In genomic region chrX:9685568-9686413, dm6 we compare ENCODE assay signal across 2 fruit fly cellular contexts.
TF ChIP-seq lines count a peak whose summit lies in the region.

No protein-coding gene starts in this region.

TF ChIP-seq in whole organism, embryonic, 481 proteins besides CTCF, POLR2A, EP300 and RAD21 (continued from another document and continues in another):
- TF ChIP-seq chn (GFP tag; optimal IDR thresholded peaks at IDR 0.05; lab: Kevin White, UChicago), result peak; percentile 34
- peak; percentile 24 for TF ChIP-seq eyg (GFP tag; optimal IDR thresholded peaks at IDR 0.05; lab: Kevin White, UChicago)
- TF ChIP-seq ken (GFP tag; IDR thresholded peaks at IDR 0.05; lab: Robert Waterston, UW), result no peak
- no peak for TF ChIP-seq Opbp (GFP tag; IDR thresholded peaks at IDR 0.05; lab: Robert Waterston, UW; ENCODE audit: partially characterized antibody)
- TF ChIP-seq CG5953 (GFP tag; IDR thresholded peaks at IDR 0.05; lab: Robert Waterston, UW), result no peak
- TF ChIP-seq E2f2 (GFP tag; IDR thresholded peaks at IDR 0.05; lab: Robert Waterston, UW), result no peak
- no peak for TF ChIP-seq ssp (GFP tag; IDR thresholded peaks at IDR 0.05; lab: Robert Waterston, UW)
- no peak for TF ChIP-seq ranshi (GFP tag; IDR thresholded peaks at IDR 0.05; lab: Robert Waterston, UW)
- TF ChIP-seq CHES-1-like (GFP tag; optimal IDR thresholded peaks at IDR 0.05; lab: Kevin White, UChicago), result peak; percentile 45
- TF ChIP-seq lilli (GFP tag; optimal IDR thresholded peaks at IDR 0.05; lab: Kevin White, UChicago), result peak; percentile 77
- peak; percentile 44 for TF ChIP-seq CG16863 (GFP tag; optimal IDR thresholded peaks at IDR 0.05; lab: Kevin White, UChicago)
- peak; percentile 42 for TF ChIP-seq fd96Cb (tag; optimal IDR thresholded peaks at IDR 0.05; lab: Kevin White, UChicago)
- peak; percentile 56 to 58 for TF ChIP-seq chif (GFP tag; optimal IDR thresholded peaks at IDR 0.05; lab: Kevin White, UChicago)
- TF ChIP-seq NfI (GFP tag; optimal IDR thresholded peaks at IDR 0.05; lab: Kevin White, UChicago), result peak; percentile 58
- TF ChIP-seq CG4328 (GFP tag; optimal IDR thresholded peaks at IDR 0.05; lab: Kevin White, UChicago), result peak; percentile 77
- TF ChIP-seq Fer2 (tag; optimal IDR thresholded peaks at IDR 0.05; lab: Kevin White, UChicago), result no peak
- TF ChIP-seq grau (tag; optimal IDR thresholded peaks at IDR 0.05; lab: Kevin White, UChicago), result peak; percentile 78
- peak; percentile 70 for TF ChIP-seq CG18599 (GFP tag; optimal IDR thresholded peaks at IDR 0.05; lab: Kevin White, UChicago)
- TF ChIP-seq croc (GFP tag; conservative IDR thresholded peaks at IDR 0.05; lab: Robert Waterston, UW), result no peak
- peak; percentile 91 for TF ChIP-seq BEAF-32 (GFP tag; optimal IDR thresholded peaks at IDR 0.05; lab: Kevin White, UChicago)
- peak; percentile 18; the same call in 1 of the 2 replicates for TF ChIP-seq NFAT (GFP tag; IDR thresholded peaks at IDR 0.05; lab: Robert Waterston, UW)
- peak; percentile 49 for TF ChIP-seq cato (GFP tag; optimal IDR thresholded peaks at IDR 0.05; lab: Kevin White, UChicago; ENCODE audit: borderline replicate concordance)
- no peak for TF ChIP-seq dan (GFP tag; IDR thresholded peaks at IDR 0.05; lab: Robert Waterston, UW)
- TF ChIP-seq MTF-1 (GFP tag; optimal IDR thresholded peaks at IDR 0.05; lab: Kevin White, UChicago; ENCODE audit: borderline replicate concordance), result no peak
- TF ChIP-seq crp (GFP tag; optimal IDR thresholded peaks at IDR 0.05; lab: Kevin White, UChicago), result peak in 1 of 2 experiments; percentile 33
- peak; percentile 36 for TF ChIP-seq CG10274 (GFP tag; optimal IDR thresholded peaks at IDR 0.05; lab: Kevin White, UChicago)
- TF ChIP-seq mirr (GFP tag; optimal IDR thresholded peaks at IDR 0.05; lab: Kevin White, UChicago), result no peak
- peak; percentile 50; the same call in 1 of the 2 replicates for TF ChIP-seq CG32532 (GFP tag; IDR thresholded peaks at IDR 0.05; lab: Robert Waterston, UW)
- TF ChIP-seq jumu (GFP tag; optimal IDR thresholded peaks at IDR 0.05; lab: Kevin White, UChicago), result peak; percentile 61
- peak in 1 of 2 experiments; percentile 44 for TF ChIP-seq bsh (GFP tag; optimal IDR thresholded peaks at IDR 0.05; lab: Kevin White, UChicago)
- no peak for TF ChIP-seq Dfd (GFP tag; optimal IDR thresholded peaks at IDR 0.05; lab: Kevin White, UChicago)
- TF ChIP-seq run (tag; optimal IDR thresholded peaks at IDR 0.05; lab: Kevin White, UChicago), result no peak
- TF ChIP-seq fd102C (GFP tag; optimal IDR thresholded peaks at IDR 0.05; lab: Kevin White, UChicago), result no peak
- TF ChIP-seq CG14441 (GFP tag; IDR thresholded peaks at IDR 0.05; lab: Robert Waterston, UW), result 0 out of 2 replicates have a peak, but pooled peaks have one; percentile 23
- no peak for TF ChIP-seq z (GFP tag; IDR thresholded peaks at IDR 0.05; lab: Robert Waterston, UW)
- TF ChIP-seq CG2678 (tag; optimal IDR thresholded peaks at IDR 0.05; lab: Kevin White, UChicago), result peak; percentile 80
- peak; percentile 83 for TF ChIP-seq CG30403 (GFP tag; optimal IDR thresholded peaks at IDR 0.05; lab: Kevin White, UChicago)
- peak; percentile 50 for TF ChIP-seq scrt (GFP tag; optimal IDR thresholded peaks at IDR 0.05; lab: Kevin White, UChicago)
- no peak for TF ChIP-seq tup (GFP tag; optimal IDR thresholded peaks at IDR 0.05; lab: Kevin White, UChicago)
- TF ChIP-seq cad (GFP tag; optimal IDR thresholded peaks at IDR 0.05; lab: Kevin White, UChicago), result no peak
- peak; percentile 48 for TF ChIP-seq lbe (GFP tag; optimal IDR thresholded peaks at IDR 0.05; lab: Kevin White, UChicago)
- TF ChIP-seq CG13123 (GFP tag; optimal IDR thresholded peaks at IDR 0.05; lab: Kevin White, UChicago), result no peak
- no peak for TF ChIP-seq CG17568 (GFP tag; optimal IDR thresholded peaks at IDR 0.05; lab: Kevin White, UChicago)
- no peak for TF ChIP-seq sd (tag; optimal IDR thresholded peaks at IDR 0.05; lab: Kevin White, UChicago)
- TF ChIP-seq twi (tag; optimal IDR thresholded peaks at IDR 0.05; lab: Kevin White, UChicago), result peak; percentile 76
- TF ChIP-seq CG6813 (GFP tag; optimal IDR thresholded peaks at IDR 0.05; lab: Kevin White, UChicago), result no peak
- peak; percentile 43 for TF ChIP-seq her (GFP tag; optimal IDR thresholded peaks at IDR 0.05; lab: Kevin White, UChicago)
- TF ChIP-seq CG13296 (GFP tag; optimal IDR thresholded peaks at IDR 0.05; lab: Kevin White, UChicago), result peak; percentile 37
- TF ChIP-seq CG15479 (GFP tag; optimal IDR thresholded peaks at IDR 0.05; lab: Kevin White, UChicago), result no peak
- TF ChIP-seq kah (GFP tag; optimal IDR thresholded peaks at IDR 0.05; lab: Kevin White, UChicago), result no peak
- TF ChIP-seq CG18619 (GFP tag; optimal IDR thresholded peaks at IDR 0.05; lab: Kevin White, UChicago), result peak; percentile 68
- TF ChIP-seq repo (GFP tag; optimal IDR thresholded peaks at IDR 0.05; lab: Kevin White, UChicago), result peak; percentile 31
- peak; percentile 37 for TF ChIP-seq dm (GFP tag; optimal IDR thresholded peaks at IDR 0.05; lab: Kevin White, UChicago)
- no peak for TF ChIP-seq h (optimal IDR thresholded peaks at IDR 0.05; lab: Kevin White, UChicago)
- no peak for TF ChIP-seq caup (GFP tag; optimal IDR thresholded peaks at IDR 0.05; lab: Kevin White, UChicago; ENCODE audit: severe bottlenecking)
- TF ChIP-seq CG6854 (GFP tag; optimal IDR thresholded peaks at IDR 0.05; lab: Kevin White, UChicago), result peak; percentile 9
- TF ChIP-seq pb (GFP tag; optimal IDR thresholded peaks at IDR 0.05; lab: Kevin White, UChicago), result no peak
- no peak for TF ChIP-seq cwo (GFP tag; optimal IDR thresholded peaks at IDR 0.05; lab: Kevin White, UChicago)
- no peak for TF ChIP-seq bowl (GFP tag; IDR thresholded peaks at IDR 0.05; lab: Robert Waterston, UW)
- peak; percentile 21; the same call in 1 of the 3 replicates for TF ChIP-seq ci (GFP tag; IDR thresholded peaks at IDR 0.05; lab: Robert Waterston, UW)
- no peak for TF ChIP-seq TFAM (GFP tag; optimal IDR thresholded peaks at IDR 0.05; lab: Kevin White, UChicago)
- TF ChIP-seq Usf (GFP tag; optimal IDR thresholded peaks at IDR 0.05; lab: Kevin White, UChicago), result peak; percentile 36
- peak; percentile 51 for TF ChIP-seq pnt (GFP tag; optimal IDR thresholded peaks at IDR 0.05; lab: Kevin White, UChicago)
- peak; percentile 34 for TF ChIP-seq nerfin-1 (tag; optimal IDR thresholded peaks at IDR 0.05; lab: Kevin White, UChicago)
- TF ChIP-seq CG3838 (GFP tag; optimal IDR thresholded peaks at IDR 0.05; lab: Kevin White, UChicago), result no peak
- TF ChIP-seq toy (GFP tag; IDR thresholded peaks at IDR 0.05; lab: Robert Waterston, UW), result no peak

TF ChIP-seq in whole organism, prepupa, 60 proteins besides CTCF, POLR2A, EP300 and RAD21 (continued from another document):
- TF ChIP-seq pdm3 (GFP tag; optimal IDR thresholded peaks at IDR 0.05; lab: Kevin White, UChicago), result peak; percentile 68
- no peak; the same call in 1 of the 2 replicates for TF ChIP-seq CG15336 (GFP tag; IDR thresholded peaks at IDR 0.05; lab: Robert Waterston, UW)
- TF ChIP-seq CG8319 (GFP tag; optimal IDR thresholded peaks at IDR 0.05; lab: Kevin White, UChicago), result peak; percentile 46
- peak; percentile 65 for TF ChIP-seq Met (GFP tag; optimal IDR thresholded peaks at IDR 0.05; lab: Kevin White, UChicago)
- no peak for TF ChIP-seq Lpt (GFP tag; optimal IDR thresholded peaks at IDR 0.05; lab: Kevin White, UChicago)
- TF ChIP-seq dac (GFP tag; optimal IDR thresholded peaks at IDR 0.05; lab: Kevin White, UChicago), result no peak
- no peak for TF ChIP-seq Eip93F (GFP tag; optimal IDR thresholded peaks at IDR 0.05; lab: Kevin White, UChicago)
- peak; percentile 48 for TF ChIP-seq CG10631 (GFP tag; optimal IDR thresholded peaks at IDR 0.05; lab: Kevin White, UChicago)
